In genomic region chr3L:14028485-14029384, dm6 we compare ENCODE assay signal across 1 fruit fly cellular context.
A peak's percentile ranks its signal among the peaks of the same experiment; 100 is the strongest.
TF ChIP-seq lines count a peak whose summit lies in the region.

TSS of gene Ptip (minus strand) at chr3L:14029121.

TF ChIP-seq in whole organism, embryonic, 481 proteins besides CTCF, POLR2A, EP300 and RAD21 (continued from another document and continues in another):
- TF ChIP-seq slbo (GFP tag; IDR thresholded peaks at IDR 0.05; lab: Robert Waterston, UW): peak; percentile 61
- TF ChIP-seq Lpt (GFP tag; optimal IDR thresholded peaks at IDR 0.05; lab: Kevin White, UChicago): no peak
- no peak for TF ChIP-seq unpg (GFP tag; optimal IDR thresholded peaks at IDR 0.05; lab: Kevin White, UChicago)
- TF ChIP-seq tup (GFP tag; optimal IDR thresholded peaks at IDR 0.05; lab: Kevin White, UChicago): no peak
- TF ChIP-seq z (GFP tag; IDR thresholded peaks at IDR 0.05; lab: Robert Waterston, UW): no peak
- no peak for TF ChIP-seq CG15269 (tag; optimal IDR thresholded peaks at IDR 0.05; lab: Kevin White, UChicago)
- TF ChIP-seq Hr39 (optimal IDR thresholded peaks at IDR 0.05; lab: Kevin White, UChicago): no peak
- no peak for TF ChIP-seq h (optimal IDR thresholded peaks at IDR 0.05; lab: Kevin White, UChicago)
- TF ChIP-seq Pdp1 (GFP tag; optimal IDR thresholded peaks at IDR 0.05; lab: Kevin White, UChicago): peak in 1 of 2 experiments; percentile 2
- TF ChIP-seq bab2 (GFP tag; optimal IDR thresholded peaks at IDR 0.05; lab: Kevin White, UChicago): no peak
- TF ChIP-seq odd (GFP tag; optimal IDR thresholded peaks at IDR 0.05; lab: Kevin White, UChicago): peak; percentile 34
- no peak for TF ChIP-seq Hr3 (GFP tag; optimal IDR thresholded peaks at IDR 0.05; lab: Kevin White, UChicago)
- no peak for TF ChIP-seq CG10462 (GFP tag; optimal IDR thresholded peaks at IDR 0.05; lab: Kevin White, UChicago)
- TF ChIP-seq Dad (GFP tag; optimal IDR thresholded peaks at IDR 0.05; lab: Kevin White, UChicago): no peak
- peak; percentile 70 for TF ChIP-seq CG4617 (GFP tag; optimal IDR thresholded peaks at IDR 0.05; lab: Kevin White, UChicago; ENCODE audit: borderline replicate concordance)
- peak; percentile 92 for TF ChIP-seq Med (GFP tag; lab: Kevin White, UChicago)
- TF ChIP-seq Awh (GFP tag; IDR thresholded peaks at IDR 0.05; lab: Robert Waterston, UW): peak; percentile 58; the same call in 1 of the 2 replicates
- TF ChIP-seq mld (GFP tag; IDR thresholded peaks at IDR 0.05; lab: Robert Waterston, UW; ENCODE audit: partially characterized antibody): peak; percentile 91
- TF ChIP-seq CG12155 (GFP tag; optimal IDR thresholded peaks at IDR 0.05; lab: Kevin White, UChicago): no peak
- no peak for TF ChIP-seq crp (GFP tag; optimal IDR thresholded peaks at IDR 0.05; lab: Kevin White, UChicago)
- TF ChIP-seq CG6175 (GFP tag; IDR thresholded peaks at IDR 0.05; lab: Robert Waterston, UW): no peak
- no peak for TF ChIP-seq kni (GFP tag; optimal IDR thresholded peaks at IDR 0.05; lab: Kevin White, UChicago)
- no peak for TF ChIP-seq en (GFP tag; optimal IDR thresholded peaks at IDR 0.05; lab: Kevin White, UChicago)
- TF ChIP-seq CG10543 (GFP tag; optimal IDR thresholded peaks at IDR 0.05; lab: Kevin White, UChicago): no peak
- no peak for TF ChIP-seq Asciz (GFP tag; optimal IDR thresholded peaks at IDR 0.05; lab: Kevin White, UChicago)
- peak; percentile 65 for TF ChIP-seq pita (GFP tag; optimal IDR thresholded peaks at IDR 0.05; lab: Kevin White, UChicago)
- no peak for TF ChIP-seq Trl (optimal IDR thresholded peaks at IDR 0.05; lab: Kevin White, UChicago)
- TF ChIP-seq Trl (GFP tag; optimal IDR thresholded peaks at IDR 0.05; lab: Kevin White, UChicago): no peak
- no peak for TF ChIP-seq CG11504 (tag; optimal IDR thresholded peaks at IDR 0.05; lab: Kevin White, UChicago)
- TF ChIP-seq Tbp (GFP tag; optimal IDR thresholded peaks at IDR 0.05; lab: Kevin White, UChicago): no peak
- peak; percentile 62 for TF ChIP-seq chm (GFP tag; IDR thresholded peaks at IDR 0.05; lab: Robert Waterston, UW)
- TF ChIP-seq CG4730 (GFP tag; IDR thresholded peaks at IDR 0.05; lab: Robert Waterston, UW): no peak; the same call in 1 of the 2 replicates
- peak; percentile 96 for TF ChIP-seq vnd (GFP tag; IDR thresholded peaks at IDR 0.05; lab: Robert Waterston, UW; ENCODE audit: partially characterized antibody)
- no peak for TF ChIP-seq ems (GFP tag; optimal IDR thresholded peaks at IDR 0.05; lab: Kevin White, UChicago)
- peak; percentile 80 for TF ChIP-seq wek (GFP tag; optimal IDR thresholded peaks at IDR 0.05; lab: Kevin White, UChicago)
- peak; percentile 37 for TF ChIP-seq CG30020 (tag; optimal IDR thresholded peaks at IDR 0.05; lab: Kevin White, UChicago)
- peak; percentile 56; the same call in 2 of the 3 replicates for TF ChIP-seq ken (GFP tag; IDR thresholded peaks at IDR 0.05; lab: Robert Waterston, UW)
- TF ChIP-seq HHEX (GFP tag; optimal IDR thresholded peaks at IDR 0.05; lab: Kevin White, UChicago): peak; percentile 48
- no peak for TF ChIP-seq Dip2 (GFP tag; IDR thresholded peaks at IDR 0.05; lab: Robert Waterston, UW)
- TF ChIP-seq nom (GFP tag; optimal IDR thresholded peaks at IDR 0.05; lab: Kevin White, UChicago): no peak
- peak; percentile 89 for TF ChIP-seq bcd (GFP tag; optimal IDR thresholded peaks at IDR 0.05; lab: Kevin White, UChicago)
- TF ChIP-seq Lhr (GFP tag; optimal IDR thresholded peaks at IDR 0.05; lab: Kevin White, UChicago): peak; percentile 29
- TF ChIP-seq Hmr (GFP tag; optimal IDR thresholded peaks at IDR 0.05; lab: Kevin White, UChicago): peak; percentile 54
- peak; percentile 97 for TF ChIP-seq knrl (GFP tag; IDR thresholded peaks at IDR 0.05; lab: Robert Waterston, UW; ENCODE audit: partially characterized antibody)
- peak; percentile 89 for TF ChIP-seq tna (GFP tag; IDR thresholded peaks at IDR 0.05; lab: Robert Waterston, UW; ENCODE audit: partially characterized antibody)
- TF ChIP-seq CG3065 (GFP tag; optimal IDR thresholded peaks at IDR 0.05; lab: Kevin White, UChicago): no peak
- peak; percentile 46; the same call in 1 of the 3 replicates for TF ChIP-seq Dbx (GFP tag; IDR thresholded peaks at IDR 0.05; lab: Robert Waterston, UW)
- TF ChIP-seq seq (GFP tag; IDR thresholded peaks at IDR 0.05; lab: Robert Waterston, UW): peak; percentile 81
- peak; percentile 91 for TF ChIP-seq pzg (GFP tag; optimal IDR thresholded peaks at IDR 0.05; lab: Kevin White, UChicago)
- TF ChIP-seq CG31365 (tag; optimal IDR thresholded peaks at IDR 0.05; lab: Kevin White, UChicago): no peak
- peak; percentile 73 for TF ChIP-seq fd64A (GFP tag; optimal IDR thresholded peaks at IDR 0.05; lab: Kevin White, UChicago)
- no peak for TF ChIP-seq CG15479 (GFP tag; optimal IDR thresholded peaks at IDR 0.05; lab: Kevin White, UChicago)
- no peak for TF ChIP-seq Rx (GFP tag; IDR thresholded peaks at IDR 0.05; lab: Robert Waterston, UW)
- TF ChIP-seq fd102C (GFP tag; optimal IDR thresholded peaks at IDR 0.05; lab: Kevin White, UChicago): no peak
- TF ChIP-seq ewg (GFP tag; optimal IDR thresholded peaks at IDR 0.05; lab: Kevin White, UChicago): peak; percentile 40
- no peak for TF ChIP-seq PHDP (tag; optimal IDR thresholded peaks at IDR 0.05; lab: Kevin White, UChicago)
- no peak for TF ChIP-seq CG2712 (tag; optimal IDR thresholded peaks at IDR 0.05; lab: Kevin White, UChicago)
- no peak for TF ChIP-seq CG12299 (tag; optimal IDR thresholded peaks at IDR 0.05; lab: Kevin White, UChicago)
- 0 out of 3 replicates have a peak, but pooled peaks have one; percentile 29 for TF ChIP-seq H15 (GFP tag; IDR thresholded peaks at IDR 0.05; lab: Robert Waterston, UW)
- peak; percentile 94 for TF ChIP-seq unc-4 (GFP tag; IDR thresholded peaks at IDR 0.05; lab: Robert Waterston, UW; ENCODE audit: partially characterized antibody)
- no peak for TF ChIP-seq usp (GFP tag; optimal IDR thresholded peaks at IDR 0.05; lab: Kevin White, UChicago)
- TF ChIP-seq Hr51 (GFP tag; optimal IDR thresholded peaks at IDR 0.05; lab: Kevin White, UChicago): no peak
- no peak for TF ChIP-seq CG9437 (GFP tag; optimal IDR thresholded peaks at IDR 0.05; lab: Kevin White, UChicago)
- TF ChIP-seq Eip74EF (GFP tag; optimal IDR thresholded peaks at IDR 0.05; lab: Kevin White, UChicago): no peak
- no peak for TF ChIP-seq twi (tag; optimal IDR thresholded peaks at IDR 0.05; lab: Kevin White, UChicago)
- TF ChIP-seq zen (tag; optimal IDR thresholded peaks at IDR 0.05; lab: Kevin White, UChicago): peak; percentile 91
- TF ChIP-seq Aef1 (GFP tag; IDR thresholded peaks at IDR 0.05; lab: Robert Waterston, UW): no peak
- TF ChIP-seq CG1529 (GFP tag; optimal IDR thresholded peaks at IDR 0.05; lab: Kevin White, UChicago): peak; percentile 45
- TF ChIP-seq Mrtf (GFP tag; IDR thresholded peaks at IDR 0.05; lab: Robert Waterston, UW): no peak
- no peak for TF ChIP-seq cwo (GFP tag; optimal IDR thresholded peaks at IDR 0.05; lab: Kevin White, UChicago)
- peak; percentile 24; the same call in 1 of the 2 replicates for TF ChIP-seq CG11085 (GFP tag; IDR thresholded peaks at IDR 0.05; lab: Robert Waterston, UW)
- TF ChIP-seq CG32772 (GFP tag; IDR thresholded peaks at IDR 0.05; lab: Robert Waterston, UW): no peak
- peak; percentile 7 for TF ChIP-seq fu2 (GFP tag; optimal IDR thresholded peaks at IDR 0.05; lab: Kevin White, UChicago)
- no peak for TF ChIP-seq CG13775 (GFP tag; optimal IDR thresholded peaks at IDR 0.05; lab: Kevin White, UChicago)
- TF ChIP-seq fru (optimal IDR thresholded peaks at IDR 0.05; lab: Kevin White, UChicago): no peak
- no peak for TF ChIP-seq ind (GFP tag; optimal IDR thresholded peaks at IDR 0.05; lab: Kevin White, UChicago)
- TF ChIP-seq stwl (tag; optimal IDR thresholded peaks at IDR 0.05; lab: Kevin White, UChicago): peak; percentile 67
- TF ChIP-seq org-1 (GFP tag; optimal IDR thresholded peaks at IDR 0.05; lab: Kevin White, UChicago): no peak
- no peak for TF ChIP-seq esg (GFP tag; conservative IDR thresholded peaks at IDR 0.05; lab: Robert Waterston, UW)
- peak; percentile 30 for TF ChIP-seq CG18619 (GFP tag; optimal IDR thresholded peaks at IDR 0.05; lab: Kevin White, UChicago)
- peak; percentile 91 for TF ChIP-seq Dll (GFP tag; IDR thresholded peaks at IDR 0.05; lab: Robert Waterston, UW; ENCODE audit: partially characterized antibody)
- TF ChIP-seq dysf (GFP tag; IDR thresholded peaks at IDR 0.05; lab: Robert Waterston, UW): peak; percentile 32; the same call in 1 of the 3 replicates
- TF ChIP-seq scrt (GFP tag; optimal IDR thresholded peaks at IDR 0.05; lab: Kevin White, UChicago): peak; percentile 41
- TF ChIP-seq lbe (GFP tag; optimal IDR thresholded peaks at IDR 0.05; lab: Kevin White, UChicago): no peak
- no peak for TF ChIP-seq CG12769 (tag; optimal IDR thresholded peaks at IDR 0.05; lab: Kevin White, UChicago)
- TF ChIP-seq CG6791 (GFP tag; IDR thresholded peaks at IDR 0.05; lab: Robert Waterston, UW; ENCODE audit: partially characterized antibody): peak; percentile 98
- no peak for TF ChIP-seq CG31441 (GFP tag; IDR thresholded peaks at IDR 0.05; lab: Robert Waterston, UW)
- TF ChIP-seq hth (optimal IDR thresholded peaks at IDR 0.05; lab: Kevin White, UChicago): no peak
- peak; percentile 53 for TF ChIP-seq rib (GFP tag; IDR thresholded peaks at IDR 0.05; lab: Robert Waterston, UW)
- TF ChIP-seq Vsx1 (GFP tag; optimal IDR thresholded peaks at IDR 0.05; lab: Kevin White, UChicago): no peak
- no peak for TF ChIP-seq ara (GFP tag; IDR thresholded peaks at IDR 0.05; lab: Robert Waterston, UW)
- TF ChIP-seq CHES-1-like (GFP tag; optimal IDR thresholded peaks at IDR 0.05; lab: Kevin White, UChicago): peak; percentile 62
- TF ChIP-seq YL-1 (GFP tag; optimal IDR thresholded peaks at IDR 0.05; lab: Kevin White, UChicago): peak; percentile 75
- peak; percentile 87 for TF ChIP-seq ci (GFP tag; IDR thresholded peaks at IDR 0.05; lab: Robert Waterston, UW)
- peak; percentile 79 for TF ChIP-seq CG14710 (tag; optimal IDR thresholded peaks at IDR 0.05; lab: Kevin White, UChicago)
- TF ChIP-seq ase (GFP tag; IDR thresholded peaks at IDR 0.05; lab: Robert Waterston, UW): 0 out of 3 replicates have a peak, but pooled peaks have one; percentile 9
- peak; percentile 77 for TF ChIP-seq onecut (GFP tag; IDR thresholded peaks at IDR 0.05; lab: Robert Waterston, UW)
- peak; percentile 75 for TF ChIP-seq CG10366 (GFP tag; IDR thresholded peaks at IDR 0.05; lab: Robert Waterston, UW)
- TF ChIP-seq CG6689 (GFP tag; IDR thresholded peaks at IDR 0.05; lab: Robert Waterston, UW): no peak
- no peak for TF ChIP-seq CG3281 (GFP tag; optimal IDR thresholded peaks at IDR 0.05; lab: Kevin White, UChicago)
- TF ChIP-seq dmrt11E (tag; optimal IDR thresholded peaks at IDR 0.05; lab: Kevin White, UChicago): no peak
- TF ChIP-seq CG12219 (GFP tag; optimal IDR thresholded peaks at IDR 0.05; lab: Kevin White, UChicago): peak; percentile 49
- peak; percentile 55 for TF ChIP-seq trem (tag; optimal IDR thresholded peaks at IDR 0.05; lab: Kevin White, UChicago)
- no peak for TF ChIP-seq da (GFP tag; optimal IDR thresholded peaks at IDR 0.05; lab: Kevin White, UChicago)
- no peak for TF ChIP-seq CG7556 (GFP tag; optimal IDR thresholded peaks at IDR 0.05; lab: Kevin White, UChicago)
- peak; percentile 40 for TF ChIP-seq CG13624 (GFP tag; optimal IDR thresholded peaks at IDR 0.05; lab: Kevin White, UChicago)
- no peak for TF ChIP-seq peb (GFP tag; IDR thresholded peaks at IDR 0.05; lab: Robert Waterston, UW)
- TF ChIP-seq CG11093 (GFP tag; IDR thresholded peaks at IDR 0.05; lab: Robert Waterston, UW): no peak
- TF ChIP-seq tio (GFP tag; optimal IDR thresholded peaks at IDR 0.05; lab: Kevin White, UChicago): no peak
- TF ChIP-seq nerfin-2 (GFP tag; IDR thresholded peaks at IDR 0.05; lab: Robert Waterston, UW; ENCODE audit: partially characterized antibody): peak; percentile 93
- 0 out of 3 replicates have a peak, but pooled peaks have one; percentile 34 for TF ChIP-seq zfh1 (GFP tag; IDR thresholded peaks at IDR 0.05; lab: Robert Waterston, UW)
- no peak for TF ChIP-seq btn (GFP tag; optimal IDR thresholded peaks at IDR 0.05; lab: Kevin White, UChicago)
- peak; percentile 64 for TF ChIP-seq nmo (GFP tag; optimal IDR thresholded peaks at IDR 0.05; lab: Kevin White, UChicago)
- no peak for TF ChIP-seq CG10565 (GFP tag; optimal IDR thresholded peaks at IDR 0.05; lab: Kevin White, UChicago)
- TF ChIP-seq CG12104 (GFP tag; optimal IDR thresholded peaks at IDR 0.05; lab: Kevin White, UChicago): no peak
- TF ChIP-seq vfl (GFP tag; optimal IDR thresholded peaks at IDR 0.05; lab: Kevin White, UChicago): no peak
- TF ChIP-seq CG2678 (tag; optimal IDR thresholded peaks at IDR 0.05; lab: Kevin White, UChicago): no peak
- TF ChIP-seq sens (GFP tag; lab: Kevin White, UChicago): peak; percentile 49
- TF ChIP-seq fd96Cb (tag; optimal IDR thresholded peaks at IDR 0.05; lab: Kevin White, UChicago): no peak
- no peak for TF ChIP-seq exex (tag; optimal IDR thresholded peaks at IDR 0.05; lab: Kevin White, UChicago)
- TF ChIP-seq Hr78 (GFP tag; optimal IDR thresholded peaks at IDR 0.05; lab: Kevin White, UChicago): no peak
- no peak for TF ChIP-seq psq (GFP tag; optimal IDR thresholded peaks at IDR 0.05; lab: Kevin White, UChicago)
- no peak for TF ChIP-seq abd-A (tag; optimal IDR thresholded peaks at IDR 0.05; lab: Kevin White, UChicago)
- no peak for TF ChIP-seq Ravus (GFP tag; IDR thresholded peaks at IDR 0.05; lab: Robert Waterston, UW)
- TF ChIP-seq Gug (GFP tag; IDR thresholded peaks at IDR 0.05; lab: Robert Waterston, UW): no peak; the same call in 3 of the 4 replicates
- no peak for TF ChIP-seq Mes4 (GFP tag; optimal IDR thresholded peaks at IDR 0.05; lab: Kevin White, UChicago)
- no peak for TF ChIP-seq CG13894 (tag; optimal IDR thresholded peaks at IDR 0.05; lab: Kevin White, UChicago)
- no peak for TF ChIP-seq CG15601 (tag; optimal IDR thresholded peaks at IDR 0.05; lab: Kevin White, UChicago)
- no peak for TF ChIP-seq Atf6 (GFP tag; IDR thresholded peaks at IDR 0.05; lab: Robert Waterston, UW)
- TF ChIP-seq CG34376 (GFP tag; optimal IDR thresholded peaks at IDR 0.05; lab: Kevin White, UChicago): peak; percentile 60
- TF ChIP-seq slp2 (GFP tag; optimal IDR thresholded peaks at IDR 0.05; lab: Kevin White, UChicago): no peak
- no peak for TF ChIP-seq Ssrp (tag; optimal IDR thresholded peaks at IDR 0.05; lab: Kevin White, UChicago)
- TF ChIP-seq gem (tag; optimal IDR thresholded peaks at IDR 0.05; lab: Kevin White, UChicago): no peak
- TF ChIP-seq jigr1 (GFP tag; IDR thresholded peaks at IDR 0.05; lab: Robert Waterston, UW): no peak
- TF ChIP-seq Doc3 (GFP tag; IDR thresholded peaks at IDR 0.05; lab: Robert Waterston, UW; ENCODE audit: partially characterized antibody): peak; percentile 87
